Worm (Caenorhabditis elegans): Measurements from ENCODE around the gene abu-10.

DNA sequence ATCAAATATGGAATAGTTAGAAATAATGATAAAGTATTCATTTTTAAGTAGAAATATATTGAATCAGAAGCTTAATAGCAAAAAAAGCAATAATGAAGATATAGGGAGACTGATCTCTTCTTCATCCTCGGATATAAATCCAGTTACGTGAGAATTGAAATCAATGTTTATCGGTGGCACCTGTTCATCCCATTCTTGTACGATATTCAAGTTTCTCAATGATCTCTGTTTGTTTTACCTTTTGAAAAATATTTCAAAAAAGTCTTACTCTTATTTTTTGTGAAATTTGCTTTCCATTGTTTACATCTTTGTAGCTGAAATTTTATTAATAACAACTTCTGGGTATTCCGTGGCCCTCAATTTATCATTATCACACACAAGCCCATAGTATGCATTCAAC is 39.6 kb upstream of the abu-10 start, which contains the start of gene T14G12.12:
- TF ChIP-seq ztf-29 (GFP tag; IDR thresholded peaks at IDR 0.05) = no peak
- TF ChIP-seq flt-1 (GFP tag; IDR thresholded peaks at IDR 0.05) = no peak
- no peak for TF ChIP-seq klf-2 (GFP tag; conservative IDR thresholded peaks at IDR 0.05)
